ENCODE assay signal across 1 fruit fly cellular context in the genomic region with DNA sequence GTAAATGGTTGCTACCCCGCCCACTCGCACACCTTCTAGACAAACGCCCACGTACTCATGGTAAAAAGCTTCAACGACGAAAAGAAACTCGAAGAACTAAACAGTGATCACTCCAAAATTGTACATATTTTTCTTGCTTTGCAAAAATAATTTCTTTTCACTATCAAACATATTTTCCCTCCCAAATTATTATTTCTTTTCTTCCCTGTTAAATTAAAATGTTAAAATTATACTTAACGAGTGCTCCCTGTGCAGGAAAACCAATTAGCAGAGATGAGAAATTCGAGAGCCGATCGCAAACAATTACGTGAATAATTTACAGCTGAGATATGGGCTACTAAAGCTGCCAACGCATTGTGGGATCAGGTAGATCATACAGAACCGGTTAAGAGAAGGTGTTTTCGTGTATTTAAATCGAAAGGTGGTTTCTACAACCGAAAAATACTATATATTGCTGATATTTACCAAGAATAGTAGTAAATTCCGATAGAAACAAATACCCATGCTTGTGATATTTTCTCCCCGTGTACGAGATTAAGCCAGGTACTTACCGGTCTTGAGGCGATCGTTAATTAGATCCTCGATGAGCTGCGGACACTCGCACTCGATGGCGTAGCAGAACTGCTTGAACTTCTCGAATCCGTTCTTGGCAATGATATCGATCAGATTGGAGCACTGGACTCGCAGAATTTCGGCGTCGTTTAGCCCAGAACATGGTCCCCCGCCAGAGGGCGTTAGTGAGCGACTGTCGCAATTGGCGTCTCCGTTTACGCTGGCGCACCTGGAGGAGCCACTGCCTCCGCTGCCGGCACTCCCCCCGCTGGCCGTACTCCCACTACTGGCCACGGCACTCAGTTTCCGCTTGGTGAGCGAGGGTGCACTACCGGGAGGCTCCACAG.
TF ChIP-seq lines count a peak whose summit lies in the region.

No protein-coding gene starts in this region.

TF ChIP-seq in whole organism, embryonic, 481 proteins besides CTCF, POLR2A, EP300 and RAD21 (continued from another document and continues in another):
- no peak for TF ChIP-seq CG11696 (GFP tag; IDR thresholded peaks at IDR 0.05; lab: Robert Waterston, UW)
- TF ChIP-seq Doc3 (GFP tag; IDR thresholded peaks at IDR 0.05; lab: Robert Waterston, UW; ENCODE audit: partially characterized antibody), result no peak
- no peak for TF ChIP-seq CG10979 (tag; optimal IDR thresholded peaks at IDR 0.05; lab: Kevin White, UChicago)
- TF ChIP-seq nerfin-1 (tag; optimal IDR thresholded peaks at IDR 0.05; lab: Kevin White, UChicago), result no peak
- peak; percentile 89 for TF ChIP-seq grau (tag; optimal IDR thresholded peaks at IDR 0.05; lab: Kevin White, UChicago)
- TF ChIP-seq CG30403 (GFP tag; optimal IDR thresholded peaks at IDR 0.05; lab: Kevin White, UChicago), result peak; percentile 24
- TF ChIP-seq CG10267 (tag; optimal IDR thresholded peaks at IDR 0.05; lab: Kevin White, UChicago), result no peak
- TF ChIP-seq Scr (GFP tag; IDR thresholded peaks at IDR 0.05; lab: Robert Waterston, UW; ENCODE audit: partially characterized antibody), result no peak
- 0 out of 2 replicates have a peak, but pooled peaks have one; percentile 15 for TF ChIP-seq klu (GFP tag; IDR thresholded peaks at IDR 0.05; lab: Robert Waterston, UW)
- TF ChIP-seq ab (GFP tag; optimal IDR thresholded peaks at IDR 0.05; lab: Kevin White, UChicago), result no peak
- no peak for TF ChIP-seq HLHmδ (GFP tag; optimal IDR thresholded peaks at IDR 0.05; lab: Kevin White, UChicago)
- TF ChIP-seq CG18599 (GFP tag; optimal IDR thresholded peaks at IDR 0.05; lab: Kevin White, UChicago), result peak; percentile 65
- TF ChIP-seq cad (GFP tag; optimal IDR thresholded peaks at IDR 0.05; lab: Kevin White, UChicago), result no peak
- TF ChIP-seq CG11456 (GFP tag; IDR thresholded peaks at IDR 0.05; lab: Robert Waterston, UW), result peak; percentile 59; the same call in 1 of the 3 replicates
- TF ChIP-seq CG13296 (GFP tag; optimal IDR thresholded peaks at IDR 0.05; lab: Kevin White, UChicago), result no peak
- TF ChIP-seq mld (GFP tag; IDR thresholded peaks at IDR 0.05; lab: Robert Waterston, UW; ENCODE audit: partially characterized antibody), result no peak
- no peak for TF ChIP-seq onecut (GFP tag; IDR thresholded peaks at IDR 0.05; lab: Robert Waterston, UW)
- no peak for TF ChIP-seq CG11247 (GFP tag; IDR thresholded peaks at IDR 0.05; lab: Robert Waterston, UW)
- peak; percentile 18 for TF ChIP-seq NfI (GFP tag; optimal IDR thresholded peaks at IDR 0.05; lab: Kevin White, UChicago)
- no peak for TF ChIP-seq B-H1 (GFP tag; IDR thresholded peaks at IDR 0.05; lab: Robert Waterston, UW)
- TF ChIP-seq BtbVII (GFP tag; optimal IDR thresholded peaks at IDR 0.05; lab: Kevin White, UChicago), result no peak
- no peak for TF ChIP-seq yki (optimal IDR thresholded peaks at IDR 0.05; lab: Kevin White, UChicago)
- no peak for TF ChIP-seq CG4617 (GFP tag; optimal IDR thresholded peaks at IDR 0.05; lab: Kevin White, UChicago; ENCODE audit: borderline replicate concordance)
- TF ChIP-seq CG34376 (GFP tag; optimal IDR thresholded peaks at IDR 0.05; lab: Kevin White, UChicago), result no peak
- no peak for TF ChIP-seq Nf-YA (GFP tag; IDR thresholded peaks at IDR 0.05; lab: Robert Waterston, UW)
- TF ChIP-seq wdn (GFP tag; IDR thresholded peaks at IDR 0.05; lab: Robert Waterston, UW), result peak; percentile 50; the same call in 1 of the 2 replicates
- TF ChIP-seq Optix (GFP tag; IDR thresholded peaks at IDR 0.05; lab: Robert Waterston, UW), result no peak
- TF ChIP-seq bsh (GFP tag; optimal IDR thresholded peaks at IDR 0.05; lab: Kevin White, UChicago), result peak in 1 of 2 experiments; percentile 4
- no peak for TF ChIP-seq CG5180 (GFP tag; optimal IDR thresholded peaks at IDR 0.05; lab: Kevin White, UChicago)
- no peak for TF ChIP-seq Usf (GFP tag; optimal IDR thresholded peaks at IDR 0.05; lab: Kevin White, UChicago)
- TF ChIP-seq C15 (GFP tag; IDR thresholded peaks at IDR 0.05; lab: Robert Waterston, UW), result no peak
- no peak for TF ChIP-seq CG43689 (GFP tag; IDR thresholded peaks at IDR 0.05; lab: Robert Waterston, UW)
- peak; percentile 59; the same call in 1 of the 3 replicates for TF ChIP-seq Dbx (GFP tag; IDR thresholded peaks at IDR 0.05; lab: Robert Waterston, UW)
- no peak for TF ChIP-seq CG8281 (tag; optimal IDR thresholded peaks at IDR 0.05; lab: Kevin White, UChicago)
- TF ChIP-seq CG12236 (GFP tag; optimal IDR thresholded peaks at IDR 0.05; lab: Kevin White, UChicago), result no peak
- peak; percentile 15 for TF ChIP-seq Bteb2 (GFP tag; optimal IDR thresholded peaks at IDR 0.05; lab: Kevin White, UChicago)
- no peak for TF ChIP-seq Awh (GFP tag; IDR thresholded peaks at IDR 0.05; lab: Robert Waterston, UW)
- TF ChIP-seq CG3407 (GFP tag; optimal IDR thresholded peaks at IDR 0.05; lab: Kevin White, UChicago), result no peak
- TF ChIP-seq sisA (GFP tag; IDR thresholded peaks at IDR 0.05; lab: Robert Waterston, UW), result no peak
- no peak for TF ChIP-seq sna (GFP tag; IDR thresholded peaks at IDR 0.05; lab: Robert Waterston, UW; ENCODE audit: partially characterized antibody)
- TF ChIP-seq Blimp-1 (GFP tag; optimal IDR thresholded peaks at IDR 0.05; lab: Kevin White, UChicago), result no peak
- no peak for TF ChIP-seq lola (GFP tag; optimal IDR thresholded peaks at IDR 0.05; lab: Kevin White, UChicago)
- no peak for TF ChIP-seq CG13287 (GFP tag; IDR thresholded peaks at IDR 0.05; lab: Robert Waterston, UW; ENCODE audit: partially characterized antibody)
- peak; percentile 46 for TF ChIP-seq CG7372 (GFP tag; IDR thresholded peaks at IDR 0.05; lab: Robert Waterston, UW)
- 0 out of 2 replicates have a peak, but pooled peaks have one; percentile 35 for TF ChIP-seq CG4360 (GFP tag; IDR thresholded peaks at IDR 0.05; lab: Robert Waterston, UW)
- TF ChIP-seq ham (GFP tag; IDR thresholded peaks at IDR 0.05; lab: Robert Waterston, UW), result peak; percentile 41; the same call in 1 of the 2 replicates
- no peak for TF ChIP-seq CG32767 (GFP tag; IDR thresholded peaks at IDR 0.05; lab: Robert Waterston, UW)
- TF ChIP-seq Hand (GFP tag; optimal IDR thresholded peaks at IDR 0.05; lab: Kevin White, UChicago), result no peak
- TF ChIP-seq CG6765 (GFP tag; optimal IDR thresholded peaks at IDR 0.05; lab: Kevin White, UChicago), result no peak
- TF ChIP-seq Vsx1 (GFP tag; optimal IDR thresholded peaks at IDR 0.05; lab: Kevin White, UChicago), result no peak
- TF ChIP-seq CG4730 (GFP tag; IDR thresholded peaks at IDR 0.05; lab: Robert Waterston, UW), result no peak; the same call in 1 of the 2 replicates
- no peak for TF ChIP-seq br (optimal IDR thresholded peaks at IDR 0.05; lab: Kevin White, UChicago)
- peak; percentile 5 for TF ChIP-seq CG13775 (GFP tag; optimal IDR thresholded peaks at IDR 0.05; lab: Kevin White, UChicago)
- no peak for TF ChIP-seq CG17829 (tag; optimal IDR thresholded peaks at IDR 0.05; lab: Kevin White, UChicago)
- TF ChIP-seq CG9817 (tag; optimal IDR thresholded peaks at IDR 0.05; lab: Kevin White, UChicago), result peak; percentile 49
- no peak for TF ChIP-seq CG10274 (GFP tag; optimal IDR thresholded peaks at IDR 0.05; lab: Kevin White, UChicago)
- no peak for TF ChIP-seq crp (GFP tag; optimal IDR thresholded peaks at IDR 0.05; lab: Kevin White, UChicago)
- TF ChIP-seq ash1 (GFP tag; optimal IDR thresholded peaks at IDR 0.05; lab: Kevin White, UChicago), result no peak
- TF ChIP-seq chif (GFP tag; optimal IDR thresholded peaks at IDR 0.05; lab: Kevin White, UChicago), result no peak
- no peak for TF ChIP-seq eyg (GFP tag; optimal IDR thresholded peaks at IDR 0.05; lab: Kevin White, UChicago)
- TF ChIP-seq mam (GFP tag; optimal IDR thresholded peaks at IDR 0.05; lab: Kevin White, UChicago), result peak; percentile 59
- TF ChIP-seq luna (GFP tag; optimal IDR thresholded peaks at IDR 0.05; lab: Kevin White, UChicago), result no peak
- no peak for TF ChIP-seq BEAF-32 (GFP tag; optimal IDR thresholded peaks at IDR 0.05; lab: Kevin White, UChicago)
- TF ChIP-seq exex (tag; optimal IDR thresholded peaks at IDR 0.05; lab: Kevin White, UChicago), result no peak
- TF ChIP-seq wor (GFP tag; IDR thresholded peaks at IDR 0.05; lab: Robert Waterston, UW), result no peak
- TF ChIP-seq CG12659 (GFP tag; optimal IDR thresholded peaks at IDR 0.05; lab: Kevin White, UChicago), result no peak
- no peak for TF ChIP-seq zen2 (GFP tag; IDR thresholded peaks at IDR 0.05; lab: Robert Waterston, UW; ENCODE audit: partially characterized antibody)
- no peak for TF ChIP-seq Kr (GFP tag; optimal IDR thresholded peaks at IDR 0.05; lab: Kevin White, UChicago)
- no peak for TF ChIP-seq pb (GFP tag; optimal IDR thresholded peaks at IDR 0.05; lab: Kevin White, UChicago)
- TF ChIP-seq CG10959 (GFP tag; IDR thresholded peaks at IDR 0.05; lab: Robert Waterston, UW), result no peak
- no peak for TF ChIP-seq org-1 (GFP tag; optimal IDR thresholded peaks at IDR 0.05; lab: Kevin White, UChicago)
- no peak for TF ChIP-seq CG4854 (GFP tag; optimal IDR thresholded peaks at IDR 0.05; lab: Kevin White, UChicago)
- no peak for TF ChIP-seq Max (GFP tag; optimal IDR thresholded peaks at IDR 0.05; lab: Kevin White, UChicago)
- no peak for TF ChIP-seq CG10565 (GFP tag; optimal IDR thresholded peaks at IDR 0.05; lab: Kevin White, UChicago)
- peak; percentile 84 for TF ChIP-seq CG9932 (GFP tag; IDR thresholded peaks at IDR 0.05; lab: Robert Waterston, UW)
- no peak for TF ChIP-seq CG7745 (tag; optimal IDR thresholded peaks at IDR 0.05; lab: Kevin White, UChicago)
- no peak for TF ChIP-seq Taf1 (GFP tag; IDR thresholded peaks at IDR 0.05; lab: Robert Waterston, UW)
- 0 out of 3 replicates have a peak, but pooled peaks have one; percentile 44 for TF ChIP-seq otp (GFP tag; IDR thresholded peaks at IDR 0.05; lab: Robert Waterston, UW)
- TF ChIP-seq zfh2 (GFP tag; optimal IDR thresholded peaks at IDR 0.05; lab: Kevin White, UChicago), result peak; percentile 46
- no peak for TF ChIP-seq CG1603 (tag; optimal IDR thresholded peaks at IDR 0.05; lab: Kevin White, UChicago)
- peak; percentile 36 for TF ChIP-seq zf30C (GFP tag; optimal IDR thresholded peaks at IDR 0.05; lab: Kevin White, UChicago)
- no peak for TF ChIP-seq CG30431 (GFP tag; optimal IDR thresholded peaks at IDR 0.05; lab: Kevin White, UChicago)
- no peak for TF ChIP-seq Nf-YC (tag; optimal IDR thresholded peaks at IDR 0.05; lab: Kevin White, UChicago)
- peak; percentile 26 for TF ChIP-seq unpg (GFP tag; optimal IDR thresholded peaks at IDR 0.05; lab: Kevin White, UChicago)
- 0 out of 3 replicates have a peak, but pooled peaks have one; percentile 21 for TF ChIP-seq CG2199 (GFP tag; IDR thresholded peaks at IDR 0.05; lab: Robert Waterston, UW)
- TF ChIP-seq Stat92E (GFP tag; optimal IDR thresholded peaks at IDR 0.05; lab: Kevin White, UChicago), result no peak
- TF ChIP-seq schlank (tag; optimal IDR thresholded peaks at IDR 0.05; lab: Kevin White, UChicago), result no peak
- no peak for TF ChIP-seq abd-A (tag; optimal IDR thresholded peaks at IDR 0.05; lab: Kevin White, UChicago)
- no peak for TF ChIP-seq sc (optimal IDR thresholded peaks at IDR 0.05; lab: Kevin White, UChicago)
- no peak for TF ChIP-seq sc (GFP tag; optimal IDR thresholded peaks at IDR 0.05; lab: Kevin White, UChicago)
- no peak for TF ChIP-seq CG13624 (GFP tag; optimal IDR thresholded peaks at IDR 0.05; lab: Kevin White, UChicago)
- TF ChIP-seq repo (GFP tag; optimal IDR thresholded peaks at IDR 0.05; lab: Kevin White, UChicago), result no peak
- no peak for TF ChIP-seq CG31441 (GFP tag; IDR thresholded peaks at IDR 0.05; lab: Robert Waterston, UW)
- TF ChIP-seq Mrtf (GFP tag; IDR thresholded peaks at IDR 0.05; lab: Robert Waterston, UW), result 0 out of 3 replicates have a peak, but pooled peaks have one; percentile 31
- peak; percentile 29 for TF ChIP-seq Hmr (GFP tag; optimal IDR thresholded peaks at IDR 0.05; lab: Kevin White, UChicago)
- no peak for TF ChIP-seq odd (GFP tag; optimal IDR thresholded peaks at IDR 0.05; lab: Kevin White, UChicago)
- peak; percentile 26; the same call in 1 of the 2 replicates for TF ChIP-seq CG14014 (GFP tag; IDR thresholded peaks at IDR 0.05; lab: Robert Waterston, UW)
- TF ChIP-seq dati (GFP tag; IDR thresholded peaks at IDR 0.05; lab: Robert Waterston, UW), result no peak
- no peak for TF ChIP-seq dan (GFP tag; IDR thresholded peaks at IDR 0.05; lab: Robert Waterston, UW)
- no peak for TF ChIP-seq HmgZ (tag; optimal IDR thresholded peaks at IDR 0.05; lab: Kevin White, UChicago)
- TF ChIP-seq her (GFP tag; optimal IDR thresholded peaks at IDR 0.05; lab: Kevin White, UChicago), result no peak
- peak; percentile 31 for TF ChIP-seq esg (GFP tag; conservative IDR thresholded peaks at IDR 0.05; lab: Robert Waterston, UW)
- no peak for TF ChIP-seq ftz-f1 (GFP tag; optimal IDR thresholded peaks at IDR 0.05; lab: Kevin White, UChicago)
- TF ChIP-seq HLH4C (GFP tag; IDR thresholded peaks at IDR 0.05; lab: Robert Waterston, UW; ENCODE audit: partially characterized antibody), result no peak
- TF ChIP-seq CG17186 (GFP tag; optimal IDR thresholded peaks at IDR 0.05; lab: Kevin White, UChicago), result no peak
- TF ChIP-seq fru (optimal IDR thresholded peaks at IDR 0.05; lab: Kevin White, UChicago), result no peak
- TF ChIP-seq CG6813 (GFP tag; optimal IDR thresholded peaks at IDR 0.05; lab: Kevin White, UChicago), result no peak
- TF ChIP-seq oc (tag; optimal IDR thresholded peaks at IDR 0.05; lab: Kevin White, UChicago), result no peak
- peak; percentile 20 for TF ChIP-seq CG4424 (GFP tag; optimal IDR thresholded peaks at IDR 0.05; lab: Kevin White, UChicago)
- peak; percentile 24; the same call in 1 of the 2 replicates for TF ChIP-seq CG3847 (GFP tag; IDR thresholded peaks at IDR 0.05; lab: Robert Waterston, UW)
- TF ChIP-seq Dfd (GFP tag; optimal IDR thresholded peaks at IDR 0.05; lab: Kevin White, UChicago), result no peak
- TF ChIP-seq eve (GFP tag; optimal IDR thresholded peaks at IDR 0.05; lab: Kevin White, UChicago), result peak in 1 of 2 experiments; percentile 23
- TF ChIP-seq Gug (GFP tag; IDR thresholded peaks at IDR 0.05; lab: Robert Waterston, UW), result peak; percentile 10; the same call in 1 of the 4 replicates
- no peak for TF ChIP-seq Eip74EF (GFP tag; optimal IDR thresholded peaks at IDR 0.05; lab: Kevin White, UChicago)
- no peak for TF ChIP-seq emc (GFP tag; optimal IDR thresholded peaks at IDR 0.05; lab: Kevin White, UChicago)
- TF ChIP-seq CG15696 (tag; optimal IDR thresholded peaks at IDR 0.05; lab: Kevin White, UChicago), result no peak
- TF ChIP-seq CG42726 (GFP tag; IDR thresholded peaks at IDR 0.05; lab: Robert Waterston, UW; ENCODE audit: partially characterized antibody), result no peak
- TF ChIP-seq btn (GFP tag; optimal IDR thresholded peaks at IDR 0.05; lab: Kevin White, UChicago), result no peak
- TF ChIP-seq CG17385 (GFP tag; optimal IDR thresholded peaks at IDR 0.05; lab: Kevin White, UChicago), result peak; percentile 16
- TF ChIP-seq chm (GFP tag; IDR thresholded peaks at IDR 0.05; lab: Robert Waterston, UW), result no peak
- TF ChIP-seq bab2 (GFP tag; optimal IDR thresholded peaks at IDR 0.05; lab: Kevin White, UChicago), result no peak
- no peak for TF ChIP-seq CG15073 (GFP tag; optimal IDR thresholded peaks at IDR 0.05; lab: Kevin White, UChicago)
